Worm (Caenorhabditis elegans) whole organism, young adult: ENCODE data around the gene srw-41.
A peak's percentile ranks its signal among the peaks of the same experiment; 100 is the strongest.

ENCODE experiments used
- B0261.1 ChIP-seq: sonication (generic microtip); optimal IDR thresholded peaks from 2 replicates; lab custom pipeline; 2016; ENCODE audit warnings: mild to moderate bottlenecking, missing genetic modification characterization, moderate library complexity, missing compliant biosample characterization
- C17E4.6 ChIP-seq: fragments of 200-800 bp; sonication (Bioruptor generic); IDR thresholded peaks from 2 replicates; pipeline ENCODE4 v1.3.6; 2022; ENCODE audit warnings: missing genetic modification reagents, missing genetic modification characterization, missing compliant biosample characterization
- F10E7.11 ChIP-seq: sonication (generic microtip); optimal IDR thresholded peaks from 2 replicates; lab custom pipeline; 2017; ENCODE audit warnings: mild to moderate bottlenecking, missing genetic modification characterization, moderate library complexity, missing compliant biosample characterization
- F22D6.2 ChIP-seq: sonication (generic microtip); optimal IDR thresholded peaks from 2 replicates; lab custom pipeline; 2016; ENCODE audit warnings: mild to moderate bottlenecking, missing genetic modification characterization, missing compliant biosample characterization
- F23B12.7 ChIP-seq: sonication (generic microtip); optimal IDR thresholded peaks from 2 replicates; lab custom pipeline; 2017; ENCODE audit warnings: missing genetic modification characterization, mild to moderate bottlenecking, missing compliant biosample characterization, antibody characterized with exemption, moderate library complexity; ENCODE audit not compliant: insufficient read depth
- F52B5.7 ChIP-seq: sonication (generic microtip); optimal IDR thresholded peaks from 2 replicates; lab custom pipeline; 2016; ENCODE audit warnings: mild to moderate bottlenecking, missing genetic modification characterization, missing compliant biosample characterization
- K11D2.4 ChIP-seq: fragments of 200-800 bp; sonication (Bioruptor generic); IDR thresholded peaks from 2 replicates; pipeline ENCODE4 v1.3.6; 2022; ENCODE audit warnings: missing genetic modification reagents, missing genetic modification characterization, missing compliant biosample characterization
- K12H6.12 ChIP-seq: fragments of 200-800 bp; sonication (Bioruptor generic); optimal IDR thresholded peaks from 2 replicates; lab custom pipeline; 2018; ENCODE audit warnings: mild to moderate bottlenecking, missing genetic modification characterization, missing compliant biosample characterization
- T26A5.8 ChIP-seq: sonication (generic microtip); optimal IDR thresholded peaks from 2 replicates; lab custom pipeline; 2016; ENCODE audit warnings: missing genetic modification characterization, missing compliant biosample characterization
- Y53G8AR.9 ChIP-seq: fragments of 200-800 bp; sonication (Bioruptor generic); conservative IDR thresholded peaks from 2 replicates; pipeline ENCODE4 v1.3.6; 2022; ENCODE audit warnings: missing genetic modification reagents, missing genetic modification characterization, missing compliant biosample characterization
- ZK185.1 ChIP-seq: sonication (generic microtip); optimal IDR thresholded peaks from 2 replicates; lab custom pipeline; 2016; ENCODE audit warnings: mild to moderate bottlenecking, missing genetic modification characterization, missing compliant biosample characterization; ENCODE audit not compliant: poor library complexity, severe bottlenecking
- ama-1 ChIP-seq, 3 experiments: fragments of 150-350 bp in 1 of 3; sonication (generic microtip) in 2 of 3; optimal IDR thresholded peaks; 2 replicates each; lab custom pipeline; 2014 to 2018; ENCODE audit warnings: missing biosample characterization in 2 of 3, missing genetic modification characterization in 2 of 3, missing genetic modification reagents in 2 of 3
- atf-7 ChIP-seq: sonication (generic microtip); optimal IDR thresholded peaks from 2 replicates; lab custom pipeline; 2017; ENCODE audit warnings: mild to moderate bottlenecking, missing genetic modification characterization, missing compliant biosample characterization
- athp-1 ChIP-seq: sonication (generic microtip); optimal IDR thresholded peaks from 2 replicates; lab custom pipeline; 2017; ENCODE audit warnings: mild to moderate bottlenecking, missing genetic modification characterization, missing compliant biosample characterization
- attf-3 ChIP-seq: fragments of 200-800 bp; sonication (Bioruptor generic); conservative IDR thresholded peaks from 2 replicates; pipeline ENCODE4 v1.3.6; 2022; ENCODE audit warnings: missing genetic modification reagents, missing genetic modification characterization, missing compliant biosample characterization
- attf-6 ChIP-seq: fragments of 200-800 bp; sonication (Bioruptor generic); IDR thresholded peaks from 2 replicates; pipeline ENCODE4 v1.3.6; 2022; ENCODE audit warnings: missing genetic modification reagents, missing genetic modification characterization, missing compliant biosample characterization
- bed-1 ChIP-seq: fragments of 200-800 bp; sonication (Bioruptor generic); IDR thresholded peaks from 2 replicates; pipeline ENCODE4 v1.3.6; 2022; ENCODE audit warnings: missing genetic modification reagents, missing genetic modification characterization, missing compliant biosample characterization
- cebp-1 ChIP-seq, 2 experiments: fragments of 200-800 bp in 1 of 2; sonication (Bioruptor generic) in 1 of 2; sonication (generic microtip) in 1 of 2; IDR thresholded peaks in 1 of 2; optimal IDR thresholded peaks in 1 of 2; 2 replicates each; pipeline versions ENCODE4 v1.3.6 to Lab custom; 2017 to 2022; ENCODE audit warnings: missing compliant biosample characterization in 2 of 2, missing genetic modification characterization in 2 of 2, mild to moderate bottlenecking in 1 of 2, missing genetic modification reagents in 1 of 2, moderate library complexity in 1 of 2
- cebp-2 ChIP-seq: fragments of 200-800 bp; sonication (Bioruptor generic); IDR thresholded peaks from 2 replicates; pipeline ENCODE4 v1.3.6; 2022; ENCODE audit warnings: missing genetic modification characterization, missing compliant biosample characterization
- ceh-27 ChIP-seq: fragments of 200-800 bp; sonication (Bioruptor generic); optimal IDR thresholded peaks from 2 replicates; lab custom pipeline; 2018; ENCODE audit warnings: mild to moderate bottlenecking, missing genetic modification characterization, moderate library complexity, missing compliant biosample characterization
- ceh-91 ChIP-seq: fragments of 200-800 bp; sonication (Bioruptor generic); IDR thresholded peaks from 2 replicates; pipeline ENCODE4 v1.3.6; 2022; ENCODE audit warnings: missing genetic modification reagents, missing genetic modification characterization, missing compliant biosample characterization
- dpff-1 ChIP-seq: sonication (generic microtip); optimal IDR thresholded peaks from 2 replicates; lab custom pipeline; 2017; ENCODE audit warnings: mild to moderate bottlenecking, missing genetic modification characterization, missing compliant biosample characterization
- efl-1 ChIP-seq: fragments of 150-350 bp; optimal IDR thresholded peaks from 2 replicates; lab custom pipeline; 2014; ENCODE audit warnings: missing biosample characterization, missing genetic modification reagents, missing genetic modification characterization
- egl-44 ChIP-seq: fragments of 200-800 bp; sonication (Bioruptor generic); IDR thresholded peaks from 2 replicates; pipeline ENCODE4 v1.3.6; 2022; ENCODE audit warnings: missing genetic modification reagents, missing genetic modification characterization, missing compliant biosample characterization
- him-1 ChIP-seq: sonication (generic microtip); optimal IDR thresholded peaks from 2 replicates; lab custom pipeline; 2016; ENCODE audit warnings: missing genotype, missing genetic modification reagents, missing genetic modification characterization, missing compliant biosample characterization
- lag-1 ChIP-seq: fragments of 200-800 bp; sonication (Bioruptor generic); IDR thresholded peaks from 2 replicates; pipeline ENCODE4 v1.3.6; 2022; ENCODE audit warnings: missing genetic modification reagents, missing genetic modification characterization, missing compliant biosample characterization
- madf-6 ChIP-seq: fragments of 200-800 bp; sonication (Bioruptor generic); IDR thresholded peaks from 2 replicates; pipeline ENCODE4 v1.3.6; 2022; ENCODE audit warnings: missing genetic modification reagents, missing genetic modification characterization, missing compliant biosample characterization
- mel-28 ChIP-seq: sonication (generic microtip); optimal IDR thresholded peaks from 2 replicates; lab custom pipeline; 2016; ENCODE audit warnings: borderline replicate concordance, mild to moderate bottlenecking, missing genetic modification characterization, missing compliant biosample characterization
- mes-4 ChIP-seq: sonication (generic microtip); optimal IDR thresholded peaks from 2 replicates; lab custom pipeline; 2016; ENCODE audit warnings: missing genotype, missing genetic modification characterization, missing compliant biosample characterization
- mxl-1 ChIP-seq: sonication (generic microtip); optimal IDR thresholded peaks from 2 replicates; lab custom pipeline; 2016; ENCODE audit warnings: missing genetic modification characterization, missing compliant biosample characterization
- nfyb-1 ChIP-seq: fragments of 200-800 bp; sonication (Bioruptor generic); IDR thresholded peaks from 2 replicates; pipeline ENCODE4 v1.3.6; 2022; ENCODE audit warnings: missing genetic modification reagents, missing genetic modification characterization, missing compliant biosample characterization
- nhr-27 ChIP-seq: fragments of 200-800 bp; sonication (Bioruptor generic); optimal IDR thresholded peaks from 2 replicates; lab custom pipeline; 2018; ENCODE audit warnings: mild to moderate bottlenecking, missing genetic modification characterization, moderate library complexity, missing compliant biosample characterization
- nhr-80 ChIP-seq: sonication (generic microtip); optimal IDR thresholded peaks from 2 replicates; lab custom pipeline; 2016; ENCODE audit warnings: missing genetic modification characterization, missing compliant biosample characterization
- nhr-90 ChIP-seq: sonication (generic microtip); optimal IDR thresholded peaks from 2 replicates; lab custom pipeline; 2016; ENCODE audit warnings: missing genotype, mild to moderate bottlenecking, missing genetic modification characterization, missing compliant biosample characterization
- pbrm-1 ChIP-seq: fragments of 200-800 bp; sonication (Bioruptor generic); IDR thresholded peaks from 2 replicates; pipeline ENCODE4 v1.3.6; 2022; ENCODE audit warnings: missing genetic modification reagents, missing genetic modification characterization, missing compliant biosample characterization
- sdz-38 ChIP-seq: sonication (generic microtip); optimal IDR thresholded peaks from 2 replicates; lab custom pipeline; 2016; ENCODE audit warnings: missing genotype, missing genetic modification characterization, missing compliant biosample characterization
- snpc-1.3 ChIP-seq: sonication (generic microtip); optimal IDR thresholded peaks from 2 replicates; lab custom pipeline; 2017; ENCODE audit warnings: missing genetic modification characterization, mild to moderate bottlenecking, missing compliant biosample characterization, antibody characterized with exemption, moderate library complexity, missing genotype, missing genetic modification reagents; ENCODE audit not compliant: insufficient read depth
- tbp1 ChIP-seq: fragments of 200-800 bp; sonication (Bioruptor generic); optimal IDR thresholded peaks from 2 replicates; lab custom pipeline; 2018; ENCODE audit warnings: mild to moderate bottlenecking, missing genetic modification characterization, missing compliant biosample characterization
- zim-3 ChIP-seq: sonication (generic microtip); optimal IDR thresholded peaks from 2 replicates; lab custom pipeline; 2017; ENCODE audit warnings: mild to moderate bottlenecking, missing genetic modification characterization, moderate library complexity, missing compliant biosample characterization
- ztf-18 ChIP-seq: sonication (generic microtip); optimal IDR thresholded peaks from 2 replicates; lab custom pipeline; 2016; ENCODE audit warnings: missing genotype, mild to moderate bottlenecking, missing genetic modification characterization, missing compliant biosample characterization
- ztf-22 ChIP-seq: fragments of 200-800 bp; sonication (Bioruptor generic); optimal IDR thresholded peaks from 2 replicates; lab custom pipeline; 2018; ENCODE audit warnings: mild to moderate bottlenecking, missing genetic modification characterization, moderate library complexity, missing compliant biosample characterization
- ztf-25 ChIP-seq: fragments of 200-800 bp; sonication (Bioruptor generic); IDR thresholded peaks from 2 replicates; pipeline ENCODE4 v1.3.6; 2022; ENCODE audit warnings: missing genetic modification reagents, missing genetic modification characterization, missing compliant biosample characterization
- ztf-28 ChIP-seq: fragments of 200-800 bp; sonication (Bioruptor generic); IDR thresholded peaks from 2 replicates; pipeline ENCODE4 v1.3.6; 2022; ENCODE audit warnings: missing genetic modification reagents, missing genetic modification characterization, missing compliant biosample characterization
- ztf-3 ChIP-seq: fragments of 200-800 bp; sonication (Bioruptor generic); optimal IDR thresholded peaks from 2 replicates; lab custom pipeline; 2018; ENCODE audit warnings: mild to moderate bottlenecking, missing genetic modification characterization, missing compliant biosample characterization

srw-41 gene

DNA sequence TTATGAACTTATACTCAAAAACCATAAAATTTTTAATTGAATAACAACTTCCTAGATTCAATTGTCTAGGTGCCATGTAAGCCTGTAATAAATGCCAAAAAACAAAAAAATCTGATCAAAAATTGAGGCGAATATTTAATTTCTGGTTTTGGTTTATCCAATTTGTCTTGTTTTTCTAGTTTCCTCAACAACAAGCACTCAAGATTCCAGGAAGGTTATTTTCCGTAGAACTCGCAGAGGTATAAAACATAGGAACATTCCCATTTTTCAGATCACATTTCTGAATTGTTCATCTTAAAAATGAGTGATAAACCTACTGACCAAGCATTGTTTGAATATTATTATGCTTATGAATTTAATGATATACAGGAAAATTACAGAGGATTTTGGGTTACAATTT is at the start of gene srw-41:
Gene srw-41, plus strand, starts transcription at position 301 of the 400 bp plus-strand sequence.
- TF ChIP-seq K12H6.12 (tag; lab: Kevin White, UChicago) (no peak), nfyb-1 (GFP tag; lab: Robert Waterston, UW) (no peak), K11D2.4 (no peak), atf-7 (tag; lab: Kevin White, UChicago) (no peak), egl-44 (GFP tag; lab: Robert Waterston, UW) (no peak), dpff-1 (tag; lab: Kevin White, UChicago) (no peak), ceh-91 (no peak), mes-4 (tag; lab: Kevin White, UChicago) (no peak), T26A5.8 (tag; lab: Kevin White, UChicago) (no peak), ztf-22 (no peak), athp-1 (tag; lab: Kevin White, UChicago) (no peak), efl-1 (GFP tag; lab: Kevin White, UChicago) (no peak), ztf-28 (GFP tag; lab: Robert Waterston, UW) (no peak), ZK185.1 (tag; lab: Kevin White, UChicago) (no peak), zim-3 (tag; lab: Kevin White, UChicago) (no peak)
- TF ChIP-seq, all 124 proteins: peak for 0

DNA sequence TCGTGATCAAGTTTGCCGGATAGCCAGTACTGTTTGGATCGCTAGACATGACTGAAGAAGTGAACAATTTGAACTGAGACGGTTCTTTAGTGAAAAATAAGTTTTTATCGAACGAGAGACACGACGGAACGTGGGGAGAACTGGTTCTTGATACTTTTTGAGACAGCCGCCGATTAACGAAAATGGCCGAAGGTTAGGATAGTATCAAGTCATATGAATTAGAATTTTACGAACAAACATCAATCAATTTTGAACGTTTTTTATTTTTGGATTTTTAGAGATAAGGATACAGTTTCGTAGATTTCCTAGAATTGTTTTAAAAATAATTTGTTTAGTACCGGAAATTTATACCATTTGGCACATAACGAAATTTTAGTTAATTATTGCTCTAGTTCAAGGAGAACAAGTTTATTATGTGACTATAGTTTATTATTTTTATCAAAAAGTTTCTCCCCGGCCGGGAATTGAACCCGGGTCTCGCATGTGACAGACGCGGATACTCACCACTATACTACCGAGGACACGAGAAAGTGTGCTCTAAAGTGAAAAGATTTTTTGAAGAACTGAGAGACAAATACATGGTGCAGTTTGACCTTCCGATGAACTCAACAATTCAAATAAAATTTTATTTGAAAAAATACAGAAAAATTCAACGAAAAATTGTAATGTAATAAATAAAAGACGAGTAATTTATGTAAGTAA is 48.8 kb upstream of the srw-41 start, which contains the start of gene W06G6.20:
Gene W06G6.20, minus strand, starts transcription at position 51 of the 702 bp plus-strand sequence.
- TF ChIP-seq madf-6 (no peak), ceh-91 (no peak), nhr-90 (tag; lab: Kevin White, UChicago) (peak; percentile 39), tbp1 (GFP tag; lab: Kevin White, UChicago) (peak; percentile 90), ztf-22 (no peak), Y53G8AR.9 (GFP tag; lab: Robert Waterston, UW) (no peak), ztf-18 (peak; percentile 37), cebp-2 (no peak), K11D2.4 (no peak), pbrm-1 (GFP tag; lab: Robert Waterston, UW) (peak; percentile 63; the same call in 1 of the 2 replicates), bed-1 (GFP tag; lab: Robert Waterston, UW) (no peak), nhr-80 (peak; percentile 3), mes-4 (tag; lab: Kevin White, UChicago) (no peak), mxl-1 (tag; lab: Kevin White, UChicago) (peak; percentile 24), ztf-25 (GFP tag; lab: Robert Waterston, UW) (peak; percentile 61; the same call in 1 of the 2 replicates), attf-3 (GFP tag; lab: Robert Waterston, UW) (no peak), F52B5.7 (tag; lab: Kevin White, UChicago) (no peak), F22D6.2 (tag; lab: Kevin White, UChicago) (no peak), C17E4.6 (GFP tag; lab: Robert Waterston, UW) (no peak), mel-28 (tag; lab: Kevin White, UChicago) (no peak), cebp-1 (GFP tag; IDR thresholded peaks at IDR 0.05; lab: Robert Waterston, UW) (no peak), cebp-1 (tag; optimal IDR thresholded peaks at IDR 0.05; lab: Kevin White, UChicago) (peak; percentile 31), snpc-1.3 (tag; lab: Kevin White, UChicago) (peak; percentile 65), him-1 (peak; percentile 74), ama-1 (optimal IDR thresholded peaks at IDR 0.05; lab: Kevin White, UChicago) (no peak), ama-1 (GFP tag; optimal IDR thresholded peaks at IDR 0.05; lab: Kevin White, UChicago) (no peak), attf-6 (GFP tag; lab: Robert Waterston, UW) (peak; percentile 79), ZK185.1 (tag; lab: Kevin White, UChicago) (peak; percentile 20), ceh-27 (GFP tag; lab: Kevin White, UChicago) (no peak), B0261.1 (tag; lab: Kevin White, UChicago) (peak; percentile 75), F23B12.7 (tag; lab: Kevin White, UChicago) (peak; percentile 70), F10E7.11 (tag; lab: Kevin White, UChicago) (no peak), ztf-3 (GFP tag; lab: Kevin White, UChicago) (no peak), sdz-38 (tag; lab: Kevin White, UChicago) (no peak), nhr-27 (tag; lab: Kevin White, UChicago) (no peak), lag-1 (no peak), atf-7 (tag; lab: Kevin White, UChicago) (no peak)
